Worm (Caenorhabditis elegans) whole organism, midembryonic: ENCODE results near the gene fbxa-182.

ENCODE experiments used
- T22C8.4 ChIP-seq: fragments of 200-800 bp; sonication (Bioruptor generic); IDR thresholded peaks from 2 replicates; pipeline ENCODE4 v1.3.6; 2022; ENCODE audit warnings: missing genetic modification characterization, missing compliant biosample characterization
- med-1 ChIP-seq: sonication (generic microtip); optimal IDR thresholded peaks from 2 replicates; lab custom pipeline; 2017; ENCODE audit warnings: missing genetic modification characterization, mild to moderate bottlenecking, missing compliant biosample characterization, antibody characterized with exemption, missing genetic modification reagents; ENCODE audit not compliant: insufficient read depth
- ref-1 ChIP-seq: fragments of 200-800 bp; sonication (Bioruptor generic); conservative IDR thresholded peaks from 2 replicates; pipeline ENCODE4 v1.3.6; 2022; ENCODE audit warnings: missing genetic modification reagents, missing genetic modification characterization, missing compliant biosample characterization

DNA sequence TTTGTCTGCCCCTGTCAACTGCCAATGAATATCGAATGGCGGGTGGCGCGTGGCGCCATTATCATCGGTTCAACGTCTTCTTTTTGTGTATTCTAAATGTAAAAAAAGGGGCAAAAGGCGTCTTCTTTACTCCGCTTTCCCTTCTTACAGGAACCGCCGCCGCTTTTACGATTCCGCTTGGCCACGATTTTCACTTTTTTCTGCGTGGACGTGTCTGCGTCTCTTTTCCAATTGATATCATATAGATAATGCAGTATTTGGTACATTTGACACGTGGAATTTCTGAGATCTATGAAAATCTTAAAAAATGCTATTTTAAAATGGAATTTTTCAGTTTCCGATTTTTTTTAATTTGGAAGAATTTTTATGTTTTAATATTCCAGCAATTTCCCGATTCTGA, 23.0 kb upstream of the fbxa-182 start:
- TF ChIP-seq T22C8.4 (GFP tag; lab: Robert Waterston, UW) (no peak), med-1 (GFP tag; lab: Kevin White, UChicago) (no peak), ref-1 (GFP tag; lab: Robert Waterston, UW) (no peak)
